Worm (Caenorhabditis elegans): Measurements from ENCODE around the gene T27F7.12.

DNA sequence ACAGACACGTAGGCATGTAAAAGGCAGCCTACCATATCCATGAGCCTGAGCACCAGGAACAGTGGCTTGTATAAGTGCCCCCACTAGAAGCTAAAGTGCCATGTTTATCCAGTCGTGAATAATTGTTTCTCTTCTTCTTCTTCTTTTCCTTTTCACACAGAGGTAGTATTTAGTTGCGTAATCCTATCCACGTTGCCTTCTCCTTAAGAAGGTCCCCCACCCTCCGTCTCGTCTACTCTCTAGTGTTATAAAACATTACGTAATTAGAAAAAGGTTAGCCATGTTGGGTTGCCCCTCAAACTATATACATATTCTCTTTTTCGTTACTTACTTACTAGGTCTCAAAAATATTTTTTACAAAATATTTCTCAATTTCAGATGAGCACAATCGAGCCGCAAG is 3.2 kb upstream of the T27F7.12 start:
- TF ChIP-seq lin-13 (GFP tag; optimal IDR thresholded peaks at IDR 0.05) (no peak), nhr-25 (tag; optimal IDR thresholded peaks at IDR 0.05) (no peak), unc-62 (GFP tag; optimal IDR thresholded peaks at IDR 0.05) (no peak), snpc-4 (tag; optimal IDR thresholded peaks at IDR 0.05) (no peak), elt-3 (tag; optimal IDR thresholded peaks at IDR 0.05) (no peak), crh-2 (tag; optimal IDR thresholded peaks at IDR 0.05) (no peak)

All from whole organism, L2 larva.